Worm (Caenorhabditis elegans) whole organism, late embryonic: Measurements from ENCODE around the gene F43G6.8.

ENCODE experiments used
- Y22D7AL.16 ChIP-seq: sonication (generic microtip); optimal IDR thresholded peaks from 2 replicates; lab custom pipeline; 2016; ENCODE audit warnings: missing genetic modification characterization, missing compliant biosample characterization
- ama-1 ChIP-seq: fragments of 150-350 bp; optimal IDR thresholded peaks from 2 replicates; lab custom pipeline; 2014
- ceh-24 ChIP-seq: sonication (generic microtip); optimal IDR thresholded peaks from 2 replicates; lab custom pipeline; 2016; ENCODE audit warnings: mild to moderate bottlenecking, missing genetic modification characterization, missing compliant biosample characterization
- ceh-34 ChIP-seq: sonication (generic microtip); optimal IDR thresholded peaks from 2 replicates; lab custom pipeline; 2016; ENCODE audit warnings: mild to moderate bottlenecking, missing genetic modification characterization, missing compliant biosample characterization
- dmd-4 ChIP-seq: sonication (generic microtip); optimal IDR thresholded peaks from 2 replicates; lab custom pipeline; 2016; ENCODE audit warnings: borderline replicate concordance, missing genetic modification characterization, missing compliant biosample characterization
- fkh-10 ChIP-seq: fragments of 150-350 bp; optimal IDR thresholded peaks from 2 replicates; lab custom pipeline; 2014; ENCODE audit warnings: missing biosample characterization, missing genetic modification reagents, missing genetic modification characterization
- odd-2 ChIP-seq: sonication (generic microtip); optimal IDR thresholded peaks from 2 replicates; lab custom pipeline; 2017; ENCODE audit warnings: antibody characterized with exemption, mild to moderate bottlenecking, missing genetic modification characterization, missing compliant biosample characterization
- tbx-2 ChIP-seq: sonication (generic microtip); optimal IDR thresholded peaks from 2 replicates; lab custom pipeline; 2016; ENCODE audit warnings: missing genetic modification characterization, missing compliant biosample characterization
- unc-55 ChIP-seq: sonication (generic microtip); optimal IDR thresholded peaks from 2 replicates; lab custom pipeline; 2017; ENCODE audit warnings: missing biosample characterization, missing genetic modification reagents, missing genetic modification characterization

DNA sequence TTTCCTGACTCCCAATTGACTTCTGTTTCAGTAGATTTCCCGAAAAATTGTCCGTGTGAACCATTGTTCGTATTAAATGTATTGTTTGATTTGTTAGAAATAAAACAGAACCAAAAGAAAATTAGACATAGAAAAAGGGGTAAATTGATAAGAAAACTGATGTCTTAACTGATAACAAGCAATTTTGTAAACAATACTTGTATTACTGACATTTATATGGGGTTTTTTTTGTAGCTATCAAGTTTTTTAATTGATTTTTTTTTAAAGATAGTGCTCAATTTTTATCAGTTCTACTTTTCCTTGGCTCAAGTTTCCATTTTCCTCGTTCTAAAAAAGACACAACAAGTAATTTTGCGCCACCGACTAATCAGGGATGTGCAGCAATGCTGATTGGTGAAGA, 16.7 kb downstream of the F43G6.8 start:
- TF ChIP-seq Y22D7AL.16 (tag; lab: Kevin White, UChicago), result no peak
- TF ChIP-seq ceh-24 (tag; lab: Kevin White, UChicago), result no peak
- no peak for TF ChIP-seq tbx-2 (tag; lab: Kevin White, UChicago)
- TF ChIP-seq fkh-10 (GFP tag; lab: Kevin White, UChicago), result no peak
- no peak for TF ChIP-seq unc-55
- TF ChIP-seq dmd-4 (tag; lab: Kevin White, UChicago), result no peak
- TF ChIP-seq odd-2 (tag; lab: Kevin White, UChicago), result no peak
- no peak for TF ChIP-seq ceh-34 (tag; lab: Kevin White, UChicago)
- no peak for TF ChIP-seq ama-1 (lab: Kevin White, UChicago)
